Worm (Caenorhabditis elegans): ENCODE data around the gene his-48.
A peak's percentile ranks its signal among the peaks of the same experiment; 100 is the strongest.

ce11 chrIV:11332751-11333150 is 8.2 kb downstream of the his-48 start, which contains the start of gene sart-3:
- TF ChIP-seq snpc-4 (tag; optimal IDR thresholded peaks at IDR 0.05): no peak
- TF ChIP-seq ceh-16 (tag; optimal IDR thresholded peaks at IDR 0.05): no peak
- TF ChIP-seq C34F6.9 (tag; optimal IDR thresholded peaks at IDR 0.05): peak; percentile 47
- no peak for TF ChIP-seq aly-2 (tag; optimal IDR thresholded peaks at IDR 0.05)
- no peak for TF ChIP-seq lin-39 (tag; optimal IDR thresholded peaks at IDR 0.05)
- TF ChIP-seq nhr-12 (tag; optimal IDR thresholded peaks at IDR 0.05): no peak
- TF ChIP-seq ama-1 (optimal IDR thresholded peaks at IDR 0.05): no peak
- no peak for TF ChIP-seq crh-2 (tag; optimal IDR thresholded peaks at IDR 0.05)
- no peak for TF ChIP-seq mbf-1 (tag; optimal IDR thresholded peaks at IDR 0.05)
- TF ChIP-seq nhr-237 (tag; optimal IDR thresholded peaks at IDR 0.05): no peak
- no peak for TF ChIP-seq nhr-6 (tag; optimal IDR thresholded peaks at IDR 0.05)
- TF ChIP-seq unc-39 (tag; optimal IDR thresholded peaks at IDR 0.05): no peak
- no peak for TF ChIP-seq elt-1 (tag; optimal IDR thresholded peaks at IDR 0.05)
